Fruit fly (Drosophila melanogaster): ENCODE results near the gene CG43082.

Gene CG43082

dm6 chr3L:15636359-15636758 lies 25.3 kb upstream of the CG43082 start:
- no peak for TF ChIP-seq cnc (optimal IDR thresholded peaks at IDR 0.05)
- TF ChIP-seq CG12768 (GFP tag; optimal IDR thresholded peaks at IDR 0.05), result no peak
- no peak for TF ChIP-seq bab1 (GFP tag; optimal IDR thresholded peaks at IDR 0.05)
- peak; percentile 12 for TF ChIP-seq CG33017 (tag; optimal IDR thresholded peaks at IDR 0.05)
- peak; percentile 69 for TF ChIP-seq cic (GFP tag; optimal IDR thresholded peaks at IDR 0.05)
- no peak for TF ChIP-seq CG11617 (GFP tag; optimal IDR thresholded peaks at IDR 0.05)

dm6 chr3L:15636978-15637377 lies 24.7 kb upstream of the CG43082 start:
- TF ChIP-seq Mnt (GFP tag; optimal IDR thresholded peaks at IDR 0.05), result no peak
- no peak for TF ChIP-seq CG11617 (GFP tag; optimal IDR thresholded peaks at IDR 0.05)
- TF ChIP-seq Clk (GFP tag; optimal IDR thresholded peaks at IDR 0.05), result no peak
- TF ChIP-seq CG1620 (GFP tag; optimal IDR thresholded peaks at IDR 0.05), result no peak
- no peak for TF ChIP-seq cic (GFP tag; optimal IDR thresholded peaks at IDR 0.05)
- no peak for TF ChIP-seq cnc (optimal IDR thresholded peaks at IDR 0.05)
- no peak for TF ChIP-seq Crg-1 (GFP tag; optimal IDR thresholded peaks at IDR 0.05)
- TF ChIP-seq pad (GFP tag; optimal IDR thresholded peaks at IDR 0.05), result no peak
- no peak for TF ChIP-seq ovo (GFP tag; optimal IDR thresholded peaks at IDR 0.05)

dm6 chr3L:15637618-15638017 lies 24.0 kb upstream of the CG43082 start:
- no peak for TF ChIP-seq ovo (GFP tag; optimal IDR thresholded peaks at IDR 0.05)
- TF ChIP-seq kay (GFP tag; ENCODE audit: borderline replicate concordance), result peak; percentile 49

- TF ChIP-seq CG5204 (GFP tag; optimal IDR thresholded peaks at IDR 0.05), result no peak
- TF ChIP-seq toe (GFP tag; optimal IDR thresholded peaks at IDR 0.05), result no peak
- no peak for TF ChIP-seq Hr96 (GFP tag; optimal IDR thresholded peaks at IDR 0.05)
- TF ChIP-seq CG11617 (GFP tag; optimal IDR thresholded peaks at IDR 0.05), result no peak
- TF ChIP-seq tj (GFP tag; optimal IDR thresholded peaks at IDR 0.05), result no peak
- no peak for TF ChIP-seq CG33017 (tag; optimal IDR thresholded peaks at IDR 0.05)
- no peak for TF ChIP-seq bab1 (GFP tag; optimal IDR thresholded peaks at IDR 0.05)
- no peak for TF ChIP-seq CG14711 (tag; optimal IDR thresholded peaks at IDR 0.05)
- no peak for TF ChIP-seq Mnt (GFP tag; optimal IDR thresholded peaks at IDR 0.05)
- TF ChIP-seq CG7101 (tag; optimal IDR thresholded peaks at IDR 0.05), result no peak
- no peak for TF ChIP-seq ovo (GFP tag; optimal IDR thresholded peaks at IDR 0.05)
- no peak for TF ChIP-seq kay (GFP tag; ENCODE audit: borderline replicate concordance)
- no peak for TF ChIP-seq Crg-1 (GFP tag; optimal IDR thresholded peaks at IDR 0.05)
- TF ChIP-seq CG12768 (GFP tag; optimal IDR thresholded peaks at IDR 0.05), result no peak
- no peak for TF ChIP-seq CG1620 (GFP tag; optimal IDR thresholded peaks at IDR 0.05)
These were observed 23.1 kb upstream of the CG43082 start for dm6 chr3L:15638524-15638923.

dm6 chr3L:15639978-15640377 lies 21.7 kb upstream of the CG43082 start:
- TF ChIP-seq CG7101 (tag; optimal IDR thresholded peaks at IDR 0.05) (no peak), kay (GFP tag; ENCODE audit: borderline replicate concordance) (no peak), CG1620 (GFP tag; optimal IDR thresholded peaks at IDR 0.05) (no peak), Clk (GFP tag; optimal IDR thresholded peaks at IDR 0.05) (no peak), cic (GFP tag; optimal IDR thresholded peaks at IDR 0.05) (no peak), CG5204 (GFP tag; optimal IDR thresholded peaks at IDR 0.05) (no peak), ovo (GFP tag; optimal IDR thresholded peaks at IDR 0.05) (no peak), bab1 (GFP tag; optimal IDR thresholded peaks at IDR 0.05) (no peak), pad (GFP tag; optimal IDR thresholded peaks at IDR 0.05) (no peak), CG14711 (tag; optimal IDR thresholded peaks at IDR 0.05) (no peak)

dm6 chr3L:15641590-15642019 lies 20.1 kb upstream of the CG43082 start:
- no peak for TF ChIP-seq kay (GFP tag; ENCODE audit: borderline replicate concordance)
- TF ChIP-seq Hr96 (GFP tag; optimal IDR thresholded peaks at IDR 0.05), result no peak
- TF ChIP-seq CG5204 (GFP tag; optimal IDR thresholded peaks at IDR 0.05), result no peak
- TF ChIP-seq CG1620 (GFP tag; optimal IDR thresholded peaks at IDR 0.05), result no peak
- no peak for TF ChIP-seq CG7101 (tag; optimal IDR thresholded peaks at IDR 0.05)
- TF ChIP-seq toe (GFP tag; optimal IDR thresholded peaks at IDR 0.05), result no peak
- no peak for TF ChIP-seq Mnt (GFP tag; optimal IDR thresholded peaks at IDR 0.05)
- TF ChIP-seq CG11617 (GFP tag; optimal IDR thresholded peaks at IDR 0.05), result no peak
- TF ChIP-seq CG33017 (tag; optimal IDR thresholded peaks at IDR 0.05), result no peak
- TF ChIP-seq CG7045 (GFP tag; optimal IDR thresholded peaks at IDR 0.05), result no peak
- TF ChIP-seq pad (GFP tag; optimal IDR thresholded peaks at IDR 0.05), result no peak
- TF ChIP-seq cnc (optimal IDR thresholded peaks at IDR 0.05), result no peak

- TF ChIP-seq cic (GFP tag; optimal IDR thresholded peaks at IDR 0.05) (no peak), CG14711 (tag; optimal IDR thresholded peaks at IDR 0.05) (no peak), CG12768 (GFP tag; optimal IDR thresholded peaks at IDR 0.05) (no peak), tj (GFP tag; optimal IDR thresholded peaks at IDR 0.05) (no peak), Clk (GFP tag; optimal IDR thresholded peaks at IDR 0.05) (no peak), pad (GFP tag; optimal IDR thresholded peaks at IDR 0.05) (no peak), CG1620 (GFP tag; optimal IDR thresholded peaks at IDR 0.05) (no peak), Crg-1 (GFP tag; optimal IDR thresholded peaks at IDR 0.05) (no peak), CG7045 (GFP tag; optimal IDR thresholded peaks at IDR 0.05) (no peak), CG11617 (GFP tag; optimal IDR thresholded peaks at IDR 0.05) (no peak), CG5204 (GFP tag; optimal IDR thresholded peaks at IDR 0.05) (no peak), Mnt (GFP tag; optimal IDR thresholded peaks at IDR 0.05) (no peak), ovo (GFP tag; optimal IDR thresholded peaks at IDR 0.05) (no peak), CG7101 (tag; optimal IDR thresholded peaks at IDR 0.05) (no peak)
These were observed 15.5 kb upstream of the CG43082 start for dm6 chr3L:15646182-15646581.

Data from whole organism, adult.